Worm (Caenorhabditis elegans): ENCODE results near the gene glb-25.

The glb-25 gene

ce11 chrV:1937963-1938362 lies at the start of gene glb-25:
Gene glb-25 (plus strand): TSS chrV:1938263.
- TF ChIP-seq T22C8.4 (GFP tag; IDR thresholded peaks at IDR 0.05), result no peak
- no peak for TF ChIP-seq cog-1 (tag; optimal IDR thresholded peaks at IDR 0.05)
- no peak for TF ChIP-seq tab-1 (GFP tag; IDR thresholded peaks at IDR 0.05)
- no peak for TF ChIP-seq med-1 (GFP tag; optimal IDR thresholded peaks at IDR 0.05; ENCODE audit: insufficient read depth)
- no peak for TF ChIP-seq flt-1 (GFP tag; IDR thresholded peaks at IDR 0.05)
- TF ChIP-seq klf-2 (GFP tag; conservative IDR thresholded peaks at IDR 0.05), result no peak
- TF ChIP-seq ztf-23 (GFP tag; IDR thresholded peaks at IDR 0.05), result no peak
- no peak for TF ChIP-seq ref-1 (GFP tag; conservative IDR thresholded peaks at IDR 0.05)
- no peak for TF ChIP-seq ztf-29 (GFP tag; IDR thresholded peaks at IDR 0.05)

ce11 chrV:1888299-1888698 lies 49.8 kb upstream of the glb-25 start:
- TF ChIP-seq med-1 (GFP tag; optimal IDR thresholded peaks at IDR 0.05; ENCODE audit: insufficient read depth) (no peak), T22C8.4 (GFP tag; IDR thresholded peaks at IDR 0.05) (no peak), ztf-23 (GFP tag; IDR thresholded peaks at IDR 0.05) (no peak), tab-1 (GFP tag; IDR thresholded peaks at IDR 0.05) (no peak), flt-1 (GFP tag; IDR thresholded peaks at IDR 0.05) (no peak), ref-1 (GFP tag; conservative IDR thresholded peaks at IDR 0.05) (no peak), cog-1 (tag; optimal IDR thresholded peaks at IDR 0.05) (no peak), ztf-29 (GFP tag; IDR thresholded peaks at IDR 0.05) (no peak), klf-2 (GFP tag; conservative IDR thresholded peaks at IDR 0.05) (no peak)

ce11 chrV:1889996-1890395 lies 48.1 kb upstream of the glb-25 start:
- TF ChIP-seq cog-1 (tag; optimal IDR thresholded peaks at IDR 0.05) (no peak), klf-2 (GFP tag; conservative IDR thresholded peaks at IDR 0.05) (no peak), ztf-29 (GFP tag; IDR thresholded peaks at IDR 0.05) (no peak), flt-1 (GFP tag; IDR thresholded peaks at IDR 0.05) (no peak)

DNA sequence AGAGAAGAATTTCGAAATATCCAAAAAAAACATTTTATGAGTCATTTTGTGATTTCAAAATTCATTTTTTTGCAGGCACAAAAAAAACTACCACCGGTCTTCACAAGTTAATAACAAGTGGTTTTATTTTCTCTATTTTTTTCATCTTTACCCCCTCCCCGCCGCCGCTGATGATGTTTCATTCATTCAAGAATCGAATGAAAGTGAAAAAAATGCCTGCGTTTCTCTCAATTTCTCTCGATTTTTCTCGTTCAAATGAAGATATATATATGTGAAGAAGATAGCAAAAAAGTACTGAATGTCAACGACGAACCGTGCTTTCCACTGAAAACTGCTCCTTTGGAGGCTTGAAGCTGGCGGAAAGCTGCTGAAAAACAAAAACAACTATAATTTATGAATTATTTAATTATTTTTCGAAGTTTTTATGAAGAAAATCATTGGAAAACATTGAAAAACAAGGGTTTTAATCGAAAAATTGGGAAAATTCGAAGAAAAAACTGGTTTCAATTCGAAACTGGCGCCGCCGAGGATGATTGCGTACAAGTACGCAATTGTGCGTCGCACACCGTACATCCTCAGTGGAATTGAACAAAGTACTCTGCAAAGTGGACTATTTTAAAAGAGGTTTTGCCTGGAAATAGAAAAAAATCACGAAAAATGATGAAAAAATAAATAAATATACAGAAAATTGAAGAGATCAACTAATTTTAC lies 45.3 kb upstream of the glb-25 start, which contains the start of gene zig-11:
Gene zig-11, minus strand, starts transcription at position 373 of the 711 bp plus-strand sequence.
- TF ChIP-seq ztf-23 (GFP tag; IDR thresholded peaks at IDR 0.05) (no peak), cog-1 (tag; optimal IDR thresholded peaks at IDR 0.05) (peak; percentile 13)

DNA sequence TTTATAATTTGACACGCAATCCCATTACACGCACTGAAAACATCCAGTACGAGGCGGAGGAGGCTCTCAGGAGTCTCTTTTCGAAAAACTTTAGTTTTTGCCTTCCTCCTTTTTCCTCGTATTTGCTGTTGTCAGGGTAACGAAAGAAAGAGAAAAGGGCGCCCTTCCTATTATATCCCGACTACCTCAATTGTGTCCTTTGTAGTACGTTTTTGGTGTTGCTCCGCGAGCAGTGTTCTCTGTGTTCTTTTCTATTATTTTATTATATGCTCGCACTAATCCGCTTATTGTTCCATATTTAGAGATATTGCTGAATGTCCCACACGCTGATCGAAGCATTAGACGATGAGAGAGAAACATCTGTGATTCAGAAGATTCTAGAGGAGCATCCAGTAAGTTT lies 42.6 kb upstream of the glb-25 start, which contains the start of gene nphp-2:
Gene nphp-2, plus strand, starts transcription at position 301 of the 400 bp plus-strand sequence.
- TF ChIP-seq tab-1 (GFP tag; IDR thresholded peaks at IDR 0.05) (no peak), T22C8.4 (GFP tag; IDR thresholded peaks at IDR 0.05) (no peak), klf-2 (GFP tag; conservative IDR thresholded peaks at IDR 0.05) (no peak), ztf-29 (GFP tag; IDR thresholded peaks at IDR 0.05) (no peak), ref-1 (GFP tag; conservative IDR thresholded peaks at IDR 0.05) (no peak), cog-1 (tag; optimal IDR thresholded peaks at IDR 0.05) (no peak), med-1 (GFP tag; optimal IDR thresholded peaks at IDR 0.05; ENCODE audit: insufficient read depth) (no peak), flt-1 (GFP tag; IDR thresholded peaks at IDR 0.05) (no peak), ztf-23 (GFP tag; IDR thresholded peaks at IDR 0.05) (no peak)

ce11 chrV:1907350-1907749 lies 30.7 kb upstream of the glb-25 start, which contains the start of gene Y32G9A.5:
Gene Y32G9A.5 (plus strand): TSS chrV:1907650.
- TF ChIP-seq flt-1 (GFP tag; IDR thresholded peaks at IDR 0.05), result no peak
- no peak for TF ChIP-seq klf-2 (GFP tag; conservative IDR thresholded peaks at IDR 0.05)
- TF ChIP-seq ref-1 (GFP tag; conservative IDR thresholded peaks at IDR 0.05), result no peak
- no peak for TF ChIP-seq tab-1 (GFP tag; IDR thresholded peaks at IDR 0.05)
- no peak for TF ChIP-seq cog-1 (tag; optimal IDR thresholded peaks at IDR 0.05)
- TF ChIP-seq T22C8.4 (GFP tag; IDR thresholded peaks at IDR 0.05), result no peak
- TF ChIP-seq ztf-23 (GFP tag; IDR thresholded peaks at IDR 0.05), result no peak
- TF ChIP-seq ztf-29 (GFP tag; IDR thresholded peaks at IDR 0.05), result no peak
- no peak for TF ChIP-seq med-1 (GFP tag; optimal IDR thresholded peaks at IDR 0.05; ENCODE audit: insufficient read depth)

DNA sequence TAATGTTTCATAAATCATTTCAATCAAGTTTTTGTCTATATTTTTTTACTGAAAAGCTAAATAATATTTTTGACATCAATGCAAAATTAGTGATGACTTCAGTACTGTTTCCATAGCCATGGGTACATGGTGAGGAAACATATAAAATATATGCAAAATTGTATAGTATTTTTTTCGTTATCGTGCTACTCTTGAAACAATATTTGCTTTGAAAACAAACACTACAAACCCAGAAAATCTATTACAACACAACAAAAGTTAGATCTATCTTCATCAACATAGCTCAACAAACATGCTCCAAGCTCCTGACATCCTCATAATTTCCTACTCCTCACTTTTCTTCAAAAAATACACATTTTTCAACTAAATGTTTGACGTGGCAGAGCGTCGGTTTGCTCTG lies 29.5 kb upstream of the glb-25 start, which contains the start of gene srp-3:
Gene srp-3, plus strand, starts transcription at position 301 of the 400 bp plus-strand sequence.
- TF ChIP-seq med-1 (GFP tag; optimal IDR thresholded peaks at IDR 0.05; ENCODE audit: insufficient read depth) (no peak), flt-1 (GFP tag; IDR thresholded peaks at IDR 0.05) (no peak), ztf-23 (GFP tag; IDR thresholded peaks at IDR 0.05) (no peak), cog-1 (tag; optimal IDR thresholded peaks at IDR 0.05) (no peak)

DNA sequence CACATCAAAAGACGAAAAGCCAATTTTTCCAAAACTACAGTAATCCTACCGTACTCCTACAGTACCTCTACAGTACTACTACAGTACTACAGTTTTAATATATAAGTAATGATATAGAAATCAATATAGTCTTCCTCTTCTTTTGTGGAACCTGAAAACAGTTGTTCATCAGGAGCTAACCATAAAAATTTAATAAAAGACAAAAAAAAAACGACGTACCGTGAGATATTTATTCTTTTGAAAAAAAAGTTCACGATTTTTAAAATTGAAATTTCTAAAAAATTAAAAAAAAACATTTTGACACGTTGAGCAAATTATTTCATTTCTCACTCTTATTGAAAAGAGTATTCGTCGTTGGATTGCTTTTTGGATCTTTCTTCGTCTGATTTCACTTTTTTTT lies 27.0 kb upstream of the glb-25 start, which contains the start of gene Y32G9A.3:
Gene Y32G9A.3, plus strand, starts transcription at position 301 of the 400 bp plus-strand sequence.
- TF ChIP-seq ztf-23 (GFP tag; IDR thresholded peaks at IDR 0.05) (no peak), ztf-29 (GFP tag; IDR thresholded peaks at IDR 0.05) (no peak), klf-2 (GFP tag; conservative IDR thresholded peaks at IDR 0.05) (no peak), med-1 (GFP tag; optimal IDR thresholded peaks at IDR 0.05; ENCODE audit: insufficient read depth) (no peak), cog-1 (tag; optimal IDR thresholded peaks at IDR 0.05) (no peak), T22C8.4 (GFP tag; IDR thresholded peaks at IDR 0.05) (no peak), flt-1 (GFP tag; IDR thresholded peaks at IDR 0.05) (no peak), ref-1 (GFP tag; conservative IDR thresholded peaks at IDR 0.05) (no peak), tab-1 (GFP tag; IDR thresholded peaks at IDR 0.05) (no peak)

DNA sequence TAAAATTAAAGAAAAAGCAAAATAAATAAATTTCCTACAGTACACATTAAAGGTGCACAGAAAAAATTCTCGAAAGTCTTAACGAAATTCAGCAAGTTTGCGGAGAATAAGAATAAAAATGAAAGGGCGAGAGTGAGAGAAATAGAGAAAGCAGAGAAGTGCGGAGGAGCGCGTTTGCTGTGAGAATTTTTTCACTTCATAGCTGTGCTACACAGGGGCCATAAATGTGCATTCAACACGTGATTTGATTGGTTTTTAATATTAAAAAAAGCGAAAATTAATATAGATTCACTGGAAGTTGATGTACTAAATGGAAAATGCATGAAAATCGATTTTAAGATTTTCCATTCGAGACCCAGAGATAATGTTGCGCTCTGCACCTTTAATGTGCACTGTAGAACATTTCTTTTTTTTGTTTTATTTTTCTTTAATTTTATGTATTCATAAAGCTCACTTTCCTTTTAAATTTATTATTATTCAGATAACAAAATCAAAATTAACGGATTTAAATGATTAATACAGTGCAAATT lies 20.0 kb upstream of the glb-25 start, which contains the start of gene Y32G9A.2:
Gene Y32G9A.2, plus strand, starts transcription at position 480 of the 530 bp plus-strand sequence.
- TF ChIP-seq med-1 (GFP tag; optimal IDR thresholded peaks at IDR 0.05; ENCODE audit: insufficient read depth) (no peak), klf-2 (GFP tag; conservative IDR thresholded peaks at IDR 0.05) (no peak), tab-1 (GFP tag; IDR thresholded peaks at IDR 0.05) (no peak), T22C8.4 (GFP tag; IDR thresholded peaks at IDR 0.05) (no peak)

DNA sequence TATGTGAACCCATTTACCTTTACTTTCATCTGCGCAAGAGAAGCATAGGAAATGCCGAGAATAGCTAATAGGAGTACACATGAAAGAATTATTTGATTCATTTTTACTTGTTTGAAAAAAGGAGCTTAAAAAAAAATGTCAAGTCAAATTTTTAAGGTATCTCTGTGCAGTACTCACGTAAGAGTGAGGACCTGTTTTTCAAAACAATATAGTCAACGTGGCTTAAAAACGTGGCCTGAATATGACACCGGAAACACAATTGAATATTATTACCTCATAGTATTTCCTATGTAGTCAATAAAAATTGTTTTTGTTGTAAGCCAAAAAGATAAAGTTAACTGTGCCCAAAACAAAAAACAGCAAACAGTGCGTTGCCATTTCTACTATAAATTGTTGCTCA lies 18.0 kb upstream of the glb-25 start, which contains the start of gene Y32G9A.12:
Gene Y32G9A.12, minus strand, starts transcription at position 101 of the 400 bp plus-strand sequence.
- TF ChIP-seq ztf-29 (GFP tag; IDR thresholded peaks at IDR 0.05) (no peak), klf-2 (GFP tag; conservative IDR thresholded peaks at IDR 0.05) (no peak), tab-1 (GFP tag; IDR thresholded peaks at IDR 0.05) (no peak), med-1 (GFP tag; optimal IDR thresholded peaks at IDR 0.05; ENCODE audit: insufficient read depth) (no peak), flt-1 (GFP tag; IDR thresholded peaks at IDR 0.05) (no peak)
